Worm (Caenorhabditis elegans) whole organism, mixed stage, embryonic: ENCODE data around the gene cyld-1.

Experiments used
- bed-3 ChIP-seq: fragments of 200-800 bp; sonication (Bioruptor generic); optimal IDR thresholded peaks from 3 replicates; lab custom pipeline; 2018; ENCODE audit warnings: mild to moderate bottlenecking, missing genetic modification characterization, moderate library complexity, missing compliant biosample characterization
- blmp-1 ChIP-seq: fragments of 150-350 bp; optimal IDR thresholded peaks from 2 replicates; lab custom pipeline; 2014; ENCODE audit warnings: missing biosample characterization, missing genetic modification characterization
- ceh-83 ChIP-seq: fragments of 200-800 bp; sonication (Bioruptor generic); optimal IDR thresholded peaks from 2 replicates; lab custom pipeline; 2018; ENCODE audit warnings: mild to moderate bottlenecking, missing genetic modification characterization, missing compliant biosample characterization
- drap-1 ChIP-seq: fragments of 200-800 bp; sonication (Bioruptor generic); optimal IDR thresholded peaks from 3 replicates; lab custom pipeline; 2018; ENCODE audit warnings: mild to moderate bottlenecking, missing genetic modification characterization, missing compliant biosample characterization
- lin-13 ChIP-seq: fragments of 150-350 bp; optimal IDR thresholded peaks from 2 replicates; lab custom pipeline; 2014; ENCODE audit warnings: missing biosample characterization, missing genetic modification characterization
- mep-1 ChIP-seq: fragments of 150-350 bp; optimal IDR thresholded peaks from 2 replicates; lab custom pipeline; 2017; ENCODE audit warnings: missing biosample characterization, missing genetic modification reagents, missing genetic modification characterization, inconsistent platforms
- nhr-12 ChIP-seq: fragments of 150-350 bp; optimal IDR thresholded peaks from 2 replicates; lab custom pipeline; 2014; ENCODE audit warnings: missing biosample characterization, missing genetic modification characterization
- nhr-28 ChIP-seq: fragments of 150-350 bp; optimal IDR thresholded peaks from 2 replicates; lab custom pipeline; 2014; ENCODE audit warnings: missing biosample characterization, missing genetic modification characterization
- nhr-76 ChIP-seq: sonication (generic microtip); optimal IDR thresholded peaks from 2 replicates; lab custom pipeline; 2017; ENCODE audit warnings: missing biosample characterization, missing genetic modification characterization
- sptf-1 ChIP-seq: sonication (generic microtip); optimal IDR thresholded peaks from 2 replicates; lab custom pipeline; 2017; ENCODE audit warnings: mild to moderate bottlenecking, missing genetic modification characterization, moderate library complexity, missing compliant biosample characterization
- unc-120 ChIP-seq: sonication (generic microtip); optimal IDR thresholded peaks from 2 replicates; lab custom pipeline; 2017; ENCODE audit warnings: missing genetic modification characterization, missing compliant biosample characterization; ENCODE audit not compliant: poor library complexity, severe bottlenecking
- unc-39 ChIP-seq: fragments of 150-350 bp; optimal IDR thresholded peaks from 2 replicates; lab custom pipeline; 2014; ENCODE audit warnings: missing biosample characterization, missing genetic modification characterization
- unc-62 ChIP-seq: fragments of 150-350 bp; optimal IDR thresholded peaks from 2 replicates; lab custom pipeline; 2014; ENCODE audit warnings: missing biosample characterization, missing genetic modification reagents, missing genetic modification characterization

DNA sequence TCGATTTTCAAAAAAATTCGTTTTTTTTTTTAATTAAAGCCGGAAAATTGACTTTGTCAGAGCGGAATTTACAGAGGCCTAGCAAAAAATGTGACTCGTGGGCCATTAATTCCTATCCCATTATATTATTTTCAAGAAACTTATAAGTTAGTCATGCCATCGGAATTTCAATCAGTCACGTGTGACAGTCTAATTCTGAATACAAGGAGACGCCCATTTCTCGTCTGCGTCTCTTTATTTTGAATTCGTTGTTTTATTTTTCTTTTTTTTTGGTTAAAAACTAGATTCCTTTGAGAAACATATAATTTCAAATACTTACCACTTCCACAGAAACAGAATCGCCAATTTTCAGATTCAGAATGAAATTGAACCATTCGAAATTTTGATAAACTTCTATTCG is 1.7 kb downstream of the cyld-1 start:
- TF ChIP-seq mep-1 (tag; lab: Kevin White, UChicago): no peak
- TF ChIP-seq unc-120 (tag; lab: Kevin White, UChicago): no peak
- no peak for TF ChIP-seq unc-62 (GFP tag; lab: Kevin White, UChicago)
- TF ChIP-seq sptf-1 (tag; lab: Kevin White, UChicago): no peak
- TF ChIP-seq bed-3 (GFP tag; lab: Kevin White, UChicago): no peak
- TF ChIP-seq nhr-76 (tag; lab: Kevin White, UChicago): no peak
- no peak for TF ChIP-seq unc-39 (tag; lab: Kevin White, UChicago)
- no peak for TF ChIP-seq nhr-12 (tag; lab: Kevin White, UChicago)
- no peak for TF ChIP-seq nhr-28
- TF ChIP-seq lin-13 (tag; lab: Kevin White, UChicago): no peak
- TF ChIP-seq blmp-1: no peak
- TF ChIP-seq drap-1 (GFP tag; lab: Kevin White, UChicago): no peak
- no peak for TF ChIP-seq ceh-83 (GFP tag; lab: Kevin White, UChicago)
